Fruit fly (Drosophila melanogaster) whole organism, embryonic: ENCODE data around the gene CG9776.

Experiments
- Ada2b ChIP-seq: fragments of 200-800 bp; sonication (Bioruptor generic); IDR thresholded peaks from 2 replicates; pipeline ENCODE4 v1.3.6; 2022; ENCODE audit warnings: missing biosample characterization, missing genetic modification characterization
- Atf-2 ChIP-seq: fragments of 200-800 bp; sonication (Bioruptor generic); optimal IDR thresholded peaks from 2 replicates; lab custom pipeline; 2016; ENCODE audit warnings: missing biosample characterization, missing genetic modification characterization
- Atf6 ChIP-seq: fragments of 200-800 bp; sonication (Bioruptor generic); IDR thresholded peaks from 2 replicates; pipeline ENCODE4 v1.3.6; 2022; ENCODE audit warnings: missing biosample characterization, missing genetic modification characterization
- CG10147 ChIP-seq: fragments of 200-800 bp; sonication (Bioruptor generic); optimal IDR thresholded peaks from 2 replicates; lab custom pipeline; 2019; ENCODE audit warnings: missing biosample characterization, mild to moderate bottlenecking, missing genetic modification characterization, moderate library complexity
- CG12236 ChIP-seq: fragments of 200-800 bp; sonication (Bioruptor generic); optimal IDR thresholded peaks from 2 replicates; lab custom pipeline; 2016; ENCODE audit warnings: missing biosample characterization, missing genetic modification characterization
- CG13424 ChIP-seq: fragments of 200-800 bp; sonication (Bioruptor generic); optimal IDR thresholded peaks from 2 replicates; lab custom pipeline; 2019; ENCODE audit warnings: missing biosample characterization, mild to moderate bottlenecking, missing genetic modification characterization, moderate library complexity
- CG15601 ChIP-seq: fragments of 200-800 bp; sonication (Bioruptor generic); optimal IDR thresholded peaks from 3 replicates; lab custom pipeline; 2019; ENCODE audit warnings: missing biosample characterization, mild to moderate bottlenecking, missing genetic modification characterization, moderate library complexity
- CG16779 ChIP-seq: fragments of 200-800 bp; sonication (Bioruptor generic); IDR thresholded peaks from 2 replicates; pipeline ENCODE4 v1.3.6; 2022; ENCODE audit warnings: missing biosample characterization, missing genetic modification characterization
- CG17359 ChIP-seq: fragments of 200-800 bp; sonication (Bioruptor generic); optimal IDR thresholded peaks from 3 replicates; lab custom pipeline; 2018; ENCODE audit warnings: missing biosample characterization, mild to moderate bottlenecking, missing genetic modification characterization, moderate library complexity
- CG17361 ChIP-seq: fragments of 200-800 bp; sonication (Bioruptor generic); IDR thresholded peaks from 3 replicates; pipeline ENCODE4 v1.3.6; 2022; ENCODE audit warnings: missing biosample characterization, missing genetic modification characterization
- CG17612 ChIP-seq: fragments of 200-800 bp; sonication (Bioruptor generic); IDR thresholded peaks from 2 replicates; pipeline ENCODE4 v1.3.6; 2022; ENCODE audit warnings: missing biosample characterization, missing genetic modification characterization
- CG18599 ChIP-seq: fragments of 200-800 bp; sonication (Bioruptor generic); optimal IDR thresholded peaks from 3 replicates; lab custom pipeline; 2017; ENCODE audit warnings: missing biosample characterization, missing genetic modification characterization, mild to moderate bottlenecking, moderate library complexity, missing genetic modification reagents
- CG2129 ChIP-seq: fragments of 200-800 bp; sonication (Bioruptor generic); IDR thresholded peaks from 2 replicates; pipeline ENCODE4 v1.3.6; 2022; ENCODE audit warnings: missing biosample characterization, missing genetic modification characterization; ENCODE audit not compliant: partially characterized antibody
- CG31224 ChIP-seq: fragments of 200-800 bp; sonication (Bioruptor generic); IDR thresholded peaks from 2 replicates; pipeline ENCODE4 v1.3.6; 2022; ENCODE audit warnings: missing biosample characterization, missing genetic modification characterization
- CG3995 ChIP-seq: fragments of 200-800 bp; sonication (Bioruptor generic); optimal IDR thresholded peaks from 3 replicates; lab custom pipeline; 2016; ENCODE audit warnings: missing biosample characterization, missing genetic modification characterization
- CG4707 ChIP-seq: fragments of 200-800 bp; sonication (Bioruptor generic); optimal IDR thresholded peaks from 2 replicates; lab custom pipeline; 2018; ENCODE audit warnings: missing biosample characterization, mild to moderate bottlenecking, missing genetic modification characterization, moderate library complexity
- CG4854 ChIP-seq: fragments of 200-800 bp; sonication (Bioruptor generic); optimal IDR thresholded peaks from 2 replicates; lab custom pipeline; 2016; ENCODE audit warnings: missing biosample characterization, missing genetic modification characterization, inconsistent platforms
- CG6813 ChIP-seq: fragments of 200-800 bp; sonication (Bioruptor generic); optimal IDR thresholded peaks from 2 replicates; lab custom pipeline; 2017; ENCODE audit warnings: missing biosample characterization, missing genetic modification characterization, mild to moderate bottlenecking, moderate library complexity, missing genetic modification reagents
- Dip2 ChIP-seq: fragments of 200-800 bp; sonication (Bioruptor generic); IDR thresholded peaks from 2 replicates; pipeline ENCODE4 v1.3.6; 2022; ENCODE audit warnings: missing biosample characterization, missing genetic modification characterization
- Doc3 ChIP-seq: fragments of 200-800 bp; sonication (Bioruptor generic); IDR thresholded peaks from 3 replicates; pipeline ENCODE4 v1.3.6; 2022; ENCODE audit warnings: missing biosample characterization, missing genetic modification characterization; ENCODE audit not compliant: partially characterized antibody
- Elba2 ChIP-seq: fragments of 200-800 bp; sonication (Bioruptor generic); optimal IDR thresholded peaks from 3 replicates; lab custom pipeline; 2016; ENCODE audit warnings: missing biosample characterization, missing genetic modification characterization
- MESR4 ChIP-seq: fragments of 200-800 bp; sonication (Bioruptor generic); optimal IDR thresholded peaks from 2 replicates; lab custom pipeline; 2018; ENCODE audit warnings: missing biosample characterization, mild to moderate bottlenecking, missing genetic modification characterization, moderate library complexity
- Neu2 ChIP-seq: fragments of 200-800 bp; sonication (Bioruptor generic); optimal IDR thresholded peaks from 3 replicates; lab custom pipeline; 2016; ENCODE audit warnings: missing biosample characterization, missing genetic modification characterization, borderline replicate concordance
- NfI ChIP-seq: fragments of 200-800 bp; sonication (Bioruptor generic); optimal IDR thresholded peaks from 3 replicates; lab custom pipeline; 2018; ENCODE audit warnings: missing biosample characterization, mild to moderate bottlenecking, missing genetic modification characterization, moderate library complexity
- Oaz ChIP-seq: fragments of 200-800 bp; sonication (Bioruptor generic); IDR thresholded peaks from 2 replicates; pipeline ENCODE4 v1.3.6; 2022; ENCODE audit warnings: missing biosample characterization, missing genetic modification characterization
- Sry-β ChIP-seq: fragments of 200-800 bp; sonication (Bioruptor generic); optimal IDR thresholded peaks from 2 replicates; lab custom pipeline; 2018; ENCODE audit warnings: missing biosample characterization, mild to moderate bottlenecking, missing genetic modification characterization, moderate library complexity
- Taf1 ChIP-seq: fragments of 200-800 bp; sonication (Bioruptor generic); IDR thresholded peaks from 2 replicates; pipeline ENCODE4 v1.3.6; 2022; ENCODE audit warnings: missing biosample characterization, missing genetic modification characterization
- Xbp1 ChIP-seq: fragments of 200-800 bp; sonication (Bioruptor generic); optimal IDR thresholded peaks from 3 replicates; lab custom pipeline; 2016; ENCODE audit warnings: missing biosample characterization, mild to moderate bottlenecking, missing genetic modification characterization
- Xrp1 ChIP-seq: fragments of 200-800 bp; sonication (Bioruptor generic); IDR thresholded peaks from 2 replicates; pipeline ENCODE4 v1.3.6; 2022; ENCODE audit warnings: missing biosample characterization, missing genetic modification characterization
- ara ChIP-seq: fragments of 200-800 bp; sonication (Bioruptor generic); IDR thresholded peaks from 2 replicates; pipeline ENCODE4 v1.3.6; 2022; ENCODE audit warnings: missing biosample characterization, missing genetic modification characterization
- ash1 ChIP-seq: fragments of 200-800 bp; sonication (Bioruptor generic); optimal IDR thresholded peaks from 2 replicates; lab custom pipeline; 2018; ENCODE audit warnings: missing biosample characterization, mild to moderate bottlenecking, missing genetic modification characterization
- bcd ChIP-seq: fragments of 200-800 bp; sonication (Bioruptor generic); optimal IDR thresholded peaks from 2 replicates; lab custom pipeline; 2017; ENCODE audit warnings: missing biosample characterization, mild to moderate bottlenecking, missing genetic modification characterization
- cato ChIP-seq: fragments of 200-800 bp; sonication (Bioruptor generic); optimal IDR thresholded peaks from 2 replicates; lab custom pipeline; 2016; ENCODE audit warnings: missing biosample characterization, missing genetic modification characterization, borderline replicate concordance
- cg ChIP-seq: fragments of 200-800 bp; sonication (Bioruptor generic); optimal IDR thresholded peaks from 3 replicates; lab custom pipeline; 2019; ENCODE audit warnings: missing biosample characterization, mild to moderate bottlenecking, missing genetic modification characterization, moderate library complexity
- eve ChIP-seq, 2 experiments: fragments of >200 bp; optimal IDR thresholded peaks; 2 replicates each; lab custom pipeline; 2017; ENCODE audit warnings: missing biosample characterization in 2 of 2, missing genetic modification characterization in 2 of 2
- fru ChIP-seq: fragments of >200 bp; optimal IDR thresholded peaks from 2 replicates; lab custom pipeline; 2017
- gce ChIP-seq: fragments of 200-800 bp; sonication (Bioruptor generic); IDR thresholded peaks from 3 replicates; pipeline ENCODE4 v1.3.6; 2022; ENCODE audit warnings: missing biosample characterization, missing genetic modification characterization
- gcm2 ChIP-seq: fragments of 200-800 bp; sonication (Bioruptor generic); optimal IDR thresholded peaks from 2 replicates; lab custom pipeline; 2016; ENCODE audit warnings: missing biosample characterization, missing genetic modification characterization
- gsb ChIP-seq: fragments of 200-800 bp; sonication (Bioruptor generic); IDR thresholded peaks from 2 replicates; pipeline ENCODE4 v1.3.6; 2022; ENCODE audit warnings: missing biosample characterization, missing genetic modification characterization
- jigr1 ChIP-seq: fragments of 200-800 bp; sonication (Bioruptor generic); IDR thresholded peaks from 3 replicates; pipeline ENCODE4 v1.3.6; 2022; ENCODE audit warnings: missing biosample characterization, missing genetic modification characterization
- lbe ChIP-seq: fragments of 200-800 bp; sonication (Bioruptor generic); optimal IDR thresholded peaks from 2 replicates; lab custom pipeline; 2016; ENCODE audit warnings: missing biosample characterization, mild to moderate bottlenecking, missing genetic modification characterization
- lmd ChIP-seq: fragments of 200-800 bp; sonication (Bioruptor generic); IDR thresholded peaks from 2 replicates; pipeline ENCODE4 v1.3.6; 2022; ENCODE audit warnings: missing biosample characterization, missing genetic modification characterization
- mirr ChIP-seq: fragments of 200-800 bp; sonication (Bioruptor generic); optimal IDR thresholded peaks from 3 replicates; lab custom pipeline; 2018; ENCODE audit warnings: missing biosample characterization, mild to moderate bottlenecking, missing genetic modification characterization
- pfk ChIP-seq: fragments of 200-800 bp; sonication (Bioruptor generic); optimal IDR thresholded peaks from 2 replicates; lab custom pipeline; 2018; ENCODE audit warnings: missing biosample characterization, mild to moderate bottlenecking, missing genetic modification characterization, moderate library complexity
- run ChIP-seq: fragments of 200-800 bp; sonication (Bioruptor generic); optimal IDR thresholded peaks from 3 replicates; lab custom pipeline; 2018; ENCODE audit warnings: missing biosample characterization, mild to moderate bottlenecking, missing genetic modification characterization
- schlank ChIP-seq: fragments of 200-800 bp; sonication (Bioruptor generic); optimal IDR thresholded peaks from 2 replicates; lab custom pipeline; 2018; ENCODE audit warnings: missing biosample characterization, mild to moderate bottlenecking, missing genetic modification characterization
- sens ChIP-seq: fragments of 200-800 bp; sonication (Bioruptor generic); peaks from one replicate; lab custom pipeline; 2016; ENCODE audit warnings: missing biosample characterization, missing genetic modification characterization
- sna ChIP-seq: fragments of 200-800 bp; sonication (Bioruptor generic); IDR thresholded peaks from 2 replicates; pipeline ENCODE4 v1.3.6; 2022; ENCODE audit warnings: missing biosample characterization, missing genetic modification characterization; ENCODE audit not compliant: partially characterized antibody
- so ChIP-seq: fragments of 200-800 bp; sonication (Bioruptor generic); IDR thresholded peaks from 3 replicates; pipeline ENCODE4 v1.3.6; 2022; ENCODE audit warnings: missing biosample characterization, missing genetic modification characterization
- tin ChIP-seq: fragments of 200-800 bp; sonication (Bioruptor generic); optimal IDR thresholded peaks from 3 replicates; lab custom pipeline; 2016; ENCODE audit warnings: missing biosample characterization, missing genetic modification characterization
- unc-4 ChIP-seq: fragments of 200-800 bp; sonication (Bioruptor generic); IDR thresholded peaks from 2 replicates; pipeline ENCODE4 v1.3.6; 2022; ENCODE audit warnings: missing biosample characterization, missing genetic modification characterization; ENCODE audit not compliant: partially characterized antibody
- vfl ChIP-seq: fragments of 200-800 bp; sonication (Bioruptor generic); optimal IDR thresholded peaks from 2 replicates; lab custom pipeline; 2016; ENCODE audit warnings: missing biosample characterization, missing genetic modification characterization

Gene CG9776

DNA sequence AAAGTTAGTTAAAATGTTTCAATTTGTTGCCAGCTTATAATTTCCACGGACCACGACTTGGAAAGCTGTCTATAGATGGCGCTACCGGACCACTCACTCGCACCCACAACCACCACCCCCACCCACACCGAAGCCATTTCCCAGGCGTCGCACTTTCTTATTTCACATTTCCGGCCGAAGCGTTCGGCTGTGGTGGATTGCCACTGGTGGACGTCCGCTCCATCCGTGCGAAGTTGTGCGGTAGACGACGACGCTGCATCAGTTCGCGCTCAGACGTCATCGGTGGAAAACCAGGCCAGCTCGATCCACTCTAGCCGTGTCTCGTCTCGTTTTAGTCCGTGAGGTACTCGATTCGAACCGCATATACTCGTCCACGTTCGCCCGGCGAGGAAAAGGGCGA is 25.8 kb upstream of the CG9776 start, which contains the start of gene CG1090 (continued):
- TF ChIP-seq CG17361 (GFP tag; lab: Robert Waterston, UW) (no peak), gsb (GFP tag; lab: Robert Waterston, UW) (no peak), CG10147 (no peak), CG2129 (GFP tag; lab: Robert Waterston, UW) (no peak), NfI (GFP tag; lab: Kevin White, UChicago) (no peak), MESR4 (GFP tag; lab: Kevin White, UChicago) (no peak), CG31224 (no peak), run (tag; lab: Kevin White, UChicago) (no peak), so (GFP tag; lab: Robert Waterston, UW) (no peak), cg (GFP tag; lab: Kevin White, UChicago) (no peak), CG17612 (GFP tag; lab: Robert Waterston, UW) (no peak), Doc3 (GFP tag; lab: Robert Waterston, UW) (no peak), fru (lab: Kevin White, UChicago) (no peak), cato (GFP tag; lab: Kevin White, UChicago) (no peak), CG4707 (GFP tag; lab: Kevin White, UChicago) (no peak), CG12236 (GFP tag; lab: Kevin White, UChicago) (no peak), Xbp1 (no peak), schlank (tag; lab: Kevin White, UChicago) (peak; percentile 38), bcd (GFP tag; lab: Kevin White, UChicago) (no peak), jigr1 (GFP tag; lab: Robert Waterston, UW) (no peak), CG15601 (tag; lab: Kevin White, UChicago) (no peak), Sry-β (GFP tag; lab: Kevin White, UChicago) (no peak), gce (GFP tag; lab: Robert Waterston, UW) (0 out of 3 replicates have a peak, but pooled peaks have one; percentile 39), lmd (GFP tag; lab: Robert Waterston, UW) (0 out of 2 replicates have a peak, but pooled peaks have one; percentile 13), sna (GFP tag; lab: Robert Waterston, UW) (no peak), gcm2 (GFP tag; lab: Kevin White, UChicago) (no peak), Oaz (no peak), sens (GFP tag; lab: Kevin White, UChicago) (no peak), CG16779 (GFP tag; lab: Robert Waterston, UW) (0 out of 2 replicates have a peak, but pooled peaks have one; percentile 36), Taf1 (no peak), Atf-2 (GFP tag; lab: Kevin White, UChicago) (no peak), unc-4 (GFP tag; lab: Robert Waterston, UW) (0 out of 2 replicates have a peak, but pooled peaks have one; percentile 29), Ada2b (no peak), CG6813 (GFP tag; lab: Kevin White, UChicago) (peak; percentile 37), Atf6 (GFP tag; lab: Robert Waterston, UW) (no peak), CG13424 (tag; lab: Kevin White, UChicago) (no peak), lbe (GFP tag; lab: Kevin White, UChicago) (no peak), Dip2 (GFP tag; lab: Robert Waterston, UW) (no peak), ash1 (GFP tag; lab: Kevin White, UChicago) (no peak), pfk (GFP tag; lab: Kevin White, UChicago) (no peak), eve (GFP tag; optimal IDR thresholded peaks at IDR 0.05; lab: Kevin White, UChicago) (no peak), mirr (no peak), CG18599 (GFP tag; lab: Kevin White, UChicago) (peak; percentile 70), Elba2 (GFP tag; lab: Kevin White, UChicago) (no peak), CG4854 (GFP tag; lab: Kevin White, UChicago) (no peak), ara (0 out of 2 replicates have a peak, but pooled peaks have one; percentile 4), CG17359 (tag; lab: Kevin White, UChicago) (no peak), CG3995 (no peak), Xrp1 (GFP tag; lab: Robert Waterston, UW) (no peak), tin (GFP tag; lab: Kevin White, UChicago) (no peak), Neu2 (no peak), vfl (GFP tag; lab: Kevin White, UChicago) (no peak)
